Worm (Caenorhabditis elegans): ENCODE data around the gene T05A8.3.

T05A8.3 gene

ce11 chrII:2736156-2736728 is 19.0 kb upstream of the T05A8.3 start, which contains the start of gene T05A8.8:
Gene T05A8.8 (plus strand): TSS chrII:2736678.
- TF ChIP-seq nhr-10 (tag; optimal IDR thresholded peaks at IDR 0.05), result no peak
- no peak for TF ChIP-seq F13H6.1 (tag; optimal IDR thresholded peaks at IDR 0.05)
- no peak for TF ChIP-seq unc-62 (GFP tag; optimal IDR thresholded peaks at IDR 0.05)
- no peak for TF ChIP-seq crh-2 (tag; optimal IDR thresholded peaks at IDR 0.05)
- TF ChIP-seq ztf-11 (tag; optimal IDR thresholded peaks at IDR 0.05), result no peak
- no peak for TF ChIP-seq nhr-11 (tag; optimal IDR thresholded peaks at IDR 0.05)
- no peak for TF ChIP-seq elt-1 (tag; optimal IDR thresholded peaks at IDR 0.05)
- TF ChIP-seq nhr-77 (tag; optimal IDR thresholded peaks at IDR 0.05), result no peak
- no peak for TF ChIP-seq R02D3.7 (tag; optimal IDR thresholded peaks at IDR 0.05)
- TF ChIP-seq ztf-1 (GFP tag; conservative IDR thresholded peaks at IDR 0.05), result no peak
- TF ChIP-seq sma-3 (GFP tag; optimal IDR thresholded peaks at IDR 0.05), result no peak
- TF ChIP-seq blmp-1 (tag; optimal IDR thresholded peaks at IDR 0.05; ENCODE audit: insufficient read depth), result no peak
- TF ChIP-seq ceh-82 (tag; optimal IDR thresholded peaks at IDR 0.05), result no peak
- TF ChIP-seq nhr-25 (tag; optimal IDR thresholded peaks at IDR 0.05), result no peak
- TF ChIP-seq fos-1 (tag; optimal IDR thresholded peaks at IDR 0.05), result no peak

ce11 chrII:2735644-2736043 is 18.4 kb upstream of the T05A8.3 start:
- TF ChIP-seq peb-1 (tag; optimal IDR thresholded peaks at IDR 0.05) (no peak), ceh-16 (tag; optimal IDR thresholded peaks at IDR 0.05) (no peak), elt-3 (tag; optimal IDR thresholded peaks at IDR 0.05) (no peak), ztf-11 (tag; optimal IDR thresholded peaks at IDR 0.05) (no peak), lin-11 (tag; optimal IDR thresholded peaks at IDR 0.05) (no peak), C34F6.9 (tag; optimal IDR thresholded peaks at IDR 0.05) (no peak), sma-9 (GFP tag; optimal IDR thresholded peaks at IDR 0.05) (no peak), sma-9 (tag; optimal IDR thresholded peaks at IDR 0.05) (no peak), mdl-1 (tag; optimal IDR thresholded peaks at IDR 0.05) (no peak), fos-1 (tag; optimal IDR thresholded peaks at IDR 0.05) (no peak), nhr-77 (tag; optimal IDR thresholded peaks at IDR 0.05) (no peak), unc-62 (GFP tag; optimal IDR thresholded peaks at IDR 0.05) (no peak), ceh-82 (tag; optimal IDR thresholded peaks at IDR 0.05) (no peak), ama-1 (optimal IDR thresholded peaks at IDR 0.05) (no peak), alr-1 (tag; optimal IDR thresholded peaks at IDR 0.05) (no peak), nhr-23 (tag; optimal IDR thresholded peaks at IDR 0.05) (no peak), egl-27 (tag; optimal IDR thresholded peaks at IDR 0.05) (no peak), ztf-1 (GFP tag; conservative IDR thresholded peaks at IDR 0.05) (no peak)

ce11 chrII:2735192-2735591 is 18.0 kb upstream of the T05A8.3 start, which contains the start of gene wdr-31:
Gene wdr-31 (minus strand): TSS chrII:2735292.
- TF ChIP-seq lin-11 (tag; optimal IDR thresholded peaks at IDR 0.05), result no peak

- peak; percentile 4 for TF ChIP-seq nhr-129 (tag; optimal IDR thresholded peaks at IDR 0.05)
- TF ChIP-seq ceh-16 (tag; optimal IDR thresholded peaks at IDR 0.05), result peak; percentile 30
- TF ChIP-seq ZK546.5 (tag; optimal IDR thresholded peaks at IDR 0.05), result no peak
- TF ChIP-seq F13H6.1 (tag; optimal IDR thresholded peaks at IDR 0.05), result peak; percentile 67
- TF ChIP-seq C34F6.9 (tag; optimal IDR thresholded peaks at IDR 0.05), result peak; percentile 28
- TF ChIP-seq elt-3 (tag; optimal IDR thresholded peaks at IDR 0.05), result no peak
- TF ChIP-seq fos-1 (tag; optimal IDR thresholded peaks at IDR 0.05), result peak; percentile 13
- TF ChIP-seq lsy-2 (tag; optimal IDR thresholded peaks at IDR 0.05), result peak in 1 of 2 experiments; percentile 22
Observed at ce11 chrII:2734735-2735134, 17.5 kb upstream of the T05A8.3 start.

ce11 chrII:2734266-2734665 is 17.0 kb upstream of the T05A8.3 start:
- TF ChIP-seq Y55F3AM.14 (GFP tag; optimal IDR thresholded peaks at IDR 0.05) (no peak), nhr-23 (tag; optimal IDR thresholded peaks at IDR 0.05) (no peak), unc-55 (GFP tag; optimal IDR thresholded peaks at IDR 0.05) (no peak), R02D3.7 (tag; optimal IDR thresholded peaks at IDR 0.05) (no peak), skn-1 (tag; optimal IDR thresholded peaks at IDR 0.05) (no peak), nhr-25 (tag; optimal IDR thresholded peaks at IDR 0.05) (no peak), sma-9 (GFP tag; optimal IDR thresholded peaks at IDR 0.05) (no peak), sma-9 (tag; optimal IDR thresholded peaks at IDR 0.05) (no peak), lin-39 (tag; optimal IDR thresholded peaks at IDR 0.05) (no peak), unc-39 (tag; optimal IDR thresholded peaks at IDR 0.05) (no peak), nhr-6 (tag; optimal IDR thresholded peaks at IDR 0.05) (no peak)
